Fruit fly (Drosophila melanogaster) whole organism, wandering third instar larva: ENCODE measurements around the gene lft.

Experiments
- HLH106 ChIP-seq: fragments of 200-800 bp; optimal IDR thresholded peaks from 3 replicates; lab custom pipeline; 2019; ENCODE audit warnings: missing biosample characterization, mild to moderate bottlenecking, missing genetic modification characterization, moderate library complexity
- Hr78 ChIP-seq: fragments of >200 bp; optimal IDR thresholded peaks from 2 replicates; lab custom pipeline; 2017; ENCODE audit warnings: missing biosample characterization, missing genetic modification characterization
- brk ChIP-seq: fragments of 200-800 bp; sonication (Bioruptor generic); optimal IDR thresholded peaks from 2 replicates; lab custom pipeline; 2016; ENCODE audit warnings: missing biosample characterization, mild to moderate bottlenecking, missing genetic modification characterization
- psq ChIP-seq: fragments of 200-800 bp; sonication (Bioruptor generic); optimal IDR thresholded peaks from 3 replicates; lab custom pipeline; 2017; ENCODE audit warnings: missing biosample characterization, mild to moderate bottlenecking, missing genetic modification characterization, moderate library complexity
- woc ChIP-seq: sonication (Bioruptor generic); optimal IDR thresholded peaks from 2 replicates; lab custom pipeline; 2016; ENCODE audit warnings: missing biosample characterization, mild to moderate bottlenecking, missing genetic modification characterization

DNA sequence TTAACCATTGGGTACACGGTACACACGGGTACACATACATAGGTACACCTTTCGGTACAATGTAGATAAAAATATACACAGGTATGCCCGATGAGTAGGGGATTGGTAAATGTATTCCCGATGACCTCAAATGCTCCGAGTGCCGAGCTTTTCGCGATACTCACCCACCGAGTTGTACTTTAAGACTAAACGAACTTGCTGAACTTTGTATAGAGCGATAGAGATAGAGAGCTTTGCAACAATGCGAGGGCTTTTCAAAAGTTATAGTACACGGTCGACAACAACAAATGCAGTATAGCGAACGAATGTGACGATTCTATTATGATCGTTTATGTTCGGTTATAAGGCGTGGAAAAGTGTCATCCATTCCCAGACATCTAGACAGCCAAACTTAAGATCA, 42.7 kb upstream of the lft start:
- TF ChIP-seq HLH106 (tag; lab: Kevin White, UChicago) (no peak), woc (GFP tag; lab: Kevin White, UChicago) (no peak), psq (GFP tag; lab: Kevin White, UChicago) (no peak), Hr78 (no peak), brk (GFP tag; lab: Kevin White, UChicago) (no peak)
